Worm (Caenorhabditis elegans) whole organism, L4/young adult: Measurements from ENCODE around the gene rod-1.

Experiments
- W03F9.2 ChIP-seq: fragments of 150-350 bp; optimal IDR thresholded peaks from 2 replicates; lab custom pipeline; 2014; ENCODE audit warnings: missing biosample characterization, missing genetic modification characterization
- him-1 ChIP-seq: sonication (generic microtip); optimal IDR thresholded peaks from 2 replicates; lab custom pipeline; 2016; ENCODE audit warnings: missing genotype, missing genetic modification reagents, missing genetic modification characterization, missing compliant biosample characterization

- TF ChIP-seq him-1, result no peak
- TF ChIP-seq W03F9.2, result no peak
These were observed 32.3 kb upstream of the rod-1 start, which contains the start of gene B0496.1 for ce11 chrIV:7445995-7446394.
